Fruit fly (Drosophila melanogaster): ENCODE results near the gene CstF50.

CstF50 gene

dm6 chr3R:31762672-31763071 lies 25.9 kb upstream of the CstF50 start (continued):
- TF ChIP-seq dsx (GFP tag; optimal IDR thresholded peaks at IDR 0.05; ENCODE audit: poor library complexity, severe bottlenecking) (no peak), eg (GFP tag; IDR thresholded peaks at IDR 0.05) (peak; percentile 74), Eip75B (GFP tag; optimal IDR thresholded peaks at IDR 0.05) (peak; percentile 59), Hr38 (GFP tag; optimal IDR thresholded peaks at IDR 0.05) (no peak), CG4318 (GFP tag; optimal IDR thresholded peaks at IDR 0.05) (peak; percentile 45), Hr39 (GFP tag; optimal IDR thresholded peaks at IDR 0.05) (no peak), Smox (GFP tag; optimal IDR thresholded peaks at IDR 0.05) (peak; percentile 17), CG16779 (tag; optimal IDR thresholded peaks at IDR 0.05) (peak; percentile 31), salr (GFP tag; optimal IDR thresholded peaks at IDR 0.05) (peak in 1 of 2 experiments; percentile 15), Hr4 (GFP tag; optimal IDR thresholded peaks at IDR 0.05) (peak; percentile 84), ss (GFP tag; optimal IDR thresholded peaks at IDR 0.05) (peak in 1 of 2 experiments; percentile 75), CG11294 (GFP tag; IDR thresholded peaks at IDR 0.05) (peak; percentile 13; the same call in 1 of the 2 replicates), CG3032 (tag; optimal IDR thresholded peaks at IDR 0.05) (peak; percentile 69), fd85E (GFP tag; optimal IDR thresholded peaks at IDR 0.05) (no peak), fd59A (GFP tag; optimal IDR thresholded peaks at IDR 0.05) (peak; percentile 46), CG6792 (GFP tag; optimal IDR thresholded peaks at IDR 0.05) (peak; percentile 72), CG15336 (GFP tag; IDR thresholded peaks at IDR 0.05) (peak; percentile 69), CG6854 (GFP tag; optimal IDR thresholded peaks at IDR 0.05) (no peak), CG7368 (GFP tag; optimal IDR thresholded peaks at IDR 0.05) (peak; percentile 54), lz (GFP tag; optimal IDR thresholded peaks at IDR 0.05) (no peak), Blimp-1 (GFP tag; optimal IDR thresholded peaks at IDR 0.05) (no peak), CG6163 (GFP tag; IDR thresholded peaks at IDR 0.05) (peak; percentile 80; the same call in 2 of the 3 replicates), CG3919 (GFP tag; optimal IDR thresholded peaks at IDR 0.05) (peak; percentile 79)

dm6 chr3R:31761529-31762009 lies 24.8 kb upstream of the CstF50 start, which contains the start of gene Smvt:
TSS of gene Smvt (minus strand) at chr3R:31761579.
- no peak for TF ChIP-seq CG7368 (GFP tag; optimal IDR thresholded peaks at IDR 0.05)
- peak; percentile 49 for TF ChIP-seq vri (GFP tag; optimal IDR thresholded peaks at IDR 0.05)
- TF ChIP-seq fkh (GFP tag; optimal IDR thresholded peaks at IDR 0.05): peak; percentile 7

- TF ChIP-seq Gug (GFP tag; IDR thresholded peaks at IDR 0.05) (no peak), svp (GFP tag) (peak; percentile 71), fkh (GFP tag; optimal IDR thresholded peaks at IDR 0.05) (peak; percentile 87)
Observed at dm6 chr3R:31758587-31759167, 21.9 kb upstream of the CstF50 start, which contains the start of gene CG2187. TSS of gene CG2187 (minus strand) at chr3R:31758637.

dm6 chr3R:31754605-31755004 lies 17.8 kb upstream of the CstF50 start, which contains the start of gene salt:
TSS of gene salt (minus strand) at chr3R:31754705.
- no peak for TF ChIP-seq CG9139 (GFP tag; optimal IDR thresholded peaks at IDR 0.05)
- TF ChIP-seq Blimp-1 (GFP tag; optimal IDR thresholded peaks at IDR 0.05): no peak
- TF ChIP-seq Eip93F (GFP tag; optimal IDR thresholded peaks at IDR 0.05): no peak
- TF ChIP-seq topi (GFP tag; optimal IDR thresholded peaks at IDR 0.05): no peak
- TF ChIP-seq CG6276 (GFP tag; optimal IDR thresholded peaks at IDR 0.05): no peak
- TF ChIP-seq Eip78C (GFP tag): no peak

Measured in whole organism, prepupa.